Worm (Caenorhabditis elegans) whole organism, mixed stage, embryonic: ENCODE measurements around the gene T24A6.16.
"Not testable (repeated sequence)": the region's sequence is repeated elsewhere in the genome, so short reads cannot be mapped to it uniquely, and the experiment has no call there.

ENCODE experiments used
- elt-1 ChIP-seq: sonication (generic microtip); optimal IDR thresholded peaks from 2 replicates; lab custom pipeline; 2017; ENCODE audit warnings: missing genetic modification characterization, mild to moderate bottlenecking, missing compliant biosample characterization, antibody characterized with exemption, moderate library complexity, borderline replicate concordance; ENCODE audit not compliant: insufficient read depth
- elt-3 ChIP-seq: fragments of 150-350 bp; optimal IDR thresholded peaks from 2 replicates; lab custom pipeline; 2014; ENCODE audit warnings: missing biosample characterization, missing genetic modification characterization
- lin-13 ChIP-seq: fragments of 150-350 bp; optimal IDR thresholded peaks from 2 replicates; lab custom pipeline; 2014; ENCODE audit warnings: missing biosample characterization, missing genetic modification characterization
- mep-1 ChIP-seq: fragments of 150-350 bp; optimal IDR thresholded peaks from 2 replicates; lab custom pipeline; 2017; ENCODE audit warnings: missing biosample characterization, missing genetic modification reagents, missing genetic modification characterization, inconsistent platforms
- nhr-2 ChIP-seq: fragments of 150-350 bp; optimal IDR thresholded peaks from 2 replicates; lab custom pipeline; 2014; ENCODE audit warnings: missing biosample characterization, missing genetic modification characterization
- nhr-28 ChIP-seq: fragments of 150-350 bp; optimal IDR thresholded peaks from 2 replicates; lab custom pipeline; 2014; ENCODE audit warnings: missing biosample characterization, missing genetic modification characterization
- nhr-76 ChIP-seq: sonication (generic microtip); optimal IDR thresholded peaks from 2 replicates; lab custom pipeline; 2017; ENCODE audit warnings: missing biosample characterization, missing genetic modification characterization
- pha-4 ChIP-seq: fragments of 150-350 bp; optimal IDR thresholded peaks from 2 replicates; lab custom pipeline; 2018; ENCODE audit warnings: missing biosample characterization, missing genetic modification reagents, missing genetic modification characterization
- snpc-4 ChIP-seq: fragments of 150-350 bp; optimal IDR thresholded peaks from 2 replicates; lab custom pipeline; 2014; ENCODE audit warnings: missing biosample characterization, missing genetic modification characterization
- unc-62 ChIP-seq: fragments of 150-350 bp; optimal IDR thresholded peaks from 2 replicates; lab custom pipeline; 2014; ENCODE audit warnings: missing biosample characterization, missing genetic modification reagents, missing genetic modification characterization

DNA sequence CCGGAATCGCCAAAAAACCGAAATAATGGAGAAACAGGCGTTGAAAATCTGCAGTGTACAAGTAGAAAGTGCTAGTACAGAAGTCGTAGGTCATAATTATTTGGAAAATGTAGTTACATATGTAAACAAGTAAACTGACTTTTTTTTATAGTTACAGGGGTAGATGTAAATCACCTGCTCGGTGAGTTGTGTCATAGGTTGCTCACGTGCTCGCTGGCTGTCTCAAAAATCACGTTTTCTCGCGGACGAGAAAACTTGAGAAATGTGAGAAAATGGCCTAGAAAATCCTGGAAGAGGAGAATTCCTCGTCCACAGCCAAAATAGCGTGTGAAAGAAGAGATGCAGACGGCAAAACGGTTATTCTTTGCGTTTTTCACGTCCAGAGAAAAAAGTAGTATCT lies 34.3 kb upstream of the T24A6.16 start, which contains the start of gene srh-212:
- not testable (repeated sequence) for TF ChIP-seq unc-62 (GFP tag; lab: Kevin White, UChicago); mep-1 (tag; lab: Kevin White, UChicago); nhr-28 (tag; lab: Kevin White, UChicago); pha-4; snpc-4 (tag; lab: Kevin White, UChicago); lin-13 (tag; lab: Kevin White, UChicago); elt-3 (tag; lab: Kevin White, UChicago); nhr-76 (tag; lab: Kevin White, UChicago); nhr-2 (tag; lab: Kevin White, UChicago); elt-1 (tag; lab: Kevin White, UChicago)
